Worm (Caenorhabditis elegans) whole organism, late embryonic: ENCODE results near the gene srg-13.

Experiments
- ceh-2 ChIP-seq: sonication (generic microtip); optimal IDR thresholded peaks from 2 replicates; lab custom pipeline; 2016; ENCODE audit warnings: missing genotype, missing genetic modification characterization, missing compliant biosample characterization
- che-1 ChIP-seq: sonication (generic microtip); optimal IDR thresholded peaks from 2 replicates; lab custom pipeline; 2016; ENCODE audit warnings: mild to moderate bottlenecking, missing genetic modification characterization, missing compliant biosample characterization
- ets-4 ChIP-seq: sonication (generic microtip); optimal IDR thresholded peaks from 2 replicates; lab custom pipeline; 2016; ENCODE audit warnings: missing genetic modification characterization, missing compliant biosample characterization
- fkh-10 ChIP-seq: fragments of 150-350 bp; optimal IDR thresholded peaks from 2 replicates; lab custom pipeline; 2014; ENCODE audit warnings: missing biosample characterization, missing genetic modification reagents, missing genetic modification characterization
- hlh-6 ChIP-seq: sonication (generic microtip); optimal IDR thresholded peaks from 2 replicates; lab custom pipeline; 2016; ENCODE audit warnings: missing genotype, missing genetic modification characterization, missing compliant biosample characterization
- rnt-1 ChIP-seq: sonication (generic microtip); optimal IDR thresholded peaks from 2 replicates; lab custom pipeline; 2016; ENCODE audit warnings: missing genetic modification characterization, missing compliant biosample characterization
- ttx-3 ChIP-seq: sonication (generic microtip); optimal IDR thresholded peaks from 2 replicates; lab custom pipeline; 2016; ENCODE audit warnings: missing genetic modification reagents, missing genetic modification characterization, missing compliant biosample characterization
- zip-5 ChIP-seq: sonication (generic microtip); optimal IDR thresholded peaks from 2 replicates; lab custom pipeline; 2016; ENCODE audit warnings: missing genetic modification characterization, missing compliant biosample characterization

DNA sequence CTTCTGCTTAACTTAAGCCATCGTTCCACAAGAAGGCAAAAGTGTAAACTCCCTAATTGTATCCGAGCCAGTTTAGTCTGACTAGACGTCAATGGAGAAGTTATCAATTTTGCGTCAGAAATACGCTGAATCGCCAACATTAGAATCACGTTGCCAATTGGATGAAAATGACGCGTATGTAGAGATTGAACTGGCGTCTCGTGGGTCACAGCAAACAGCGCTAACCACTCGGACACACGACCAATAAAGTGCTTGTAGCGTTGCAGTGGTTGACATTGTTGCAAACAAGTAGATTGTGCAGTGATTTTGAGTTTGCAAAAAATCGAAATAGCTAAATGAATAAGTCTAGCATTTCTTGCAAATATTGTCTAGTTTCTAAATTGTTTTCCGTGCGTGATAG is 17.5 kb downstream of the srg-13 start:
- TF ChIP-seq hlh-6 (tag; lab: Kevin White, UChicago) (peak; percentile 87), rnt-1 (tag; lab: Kevin White, UChicago) (peak; percentile 62), ceh-2 (tag; lab: Kevin White, UChicago) (peak; percentile 34), ttx-3 (peak; percentile 75), che-1 (peak; percentile 86), fkh-10 (GFP tag; lab: Kevin White, UChicago) (no peak), zip-5 (peak; percentile 35), ets-4 (tag; lab: Kevin White, UChicago) (peak; percentile 68)
